Fruit fly (Drosophila melanogaster) whole organism, wandering third instar larva: Measurements from ENCODE around the gene CG13659.

Experiments
- CrebA ChIP-seq: fragments of 200-800 bp; sonication (Bioruptor generic); optimal IDR thresholded peaks from 2 replicates; lab custom pipeline; 2016; ENCODE audit warnings: missing biosample characterization, mild to moderate bottlenecking, missing genetic modification characterization, borderline replicate concordance
- Dfd ChIP-seq: fragments of >200 bp; optimal IDR thresholded peaks from 2 replicates; lab custom pipeline; 2017; ENCODE audit warnings: missing biosample characterization, missing genetic modification characterization
- GATAd ChIP-seq: sonication (Bioruptor generic); optimal IDR thresholded peaks from 2 replicates; lab custom pipeline; 2016; ENCODE audit warnings: missing biosample characterization, missing genetic modification characterization
- Jra ChIP-seq: sonication (Bioruptor generic); optimal IDR thresholded peaks from 2 replicates; lab custom pipeline; 2016; ENCODE audit warnings: missing biosample characterization, missing genetic modification characterization
- dsf ChIP-seq: sonication (Bioruptor generic); optimal IDR thresholded peaks from 2 replicates; lab custom pipeline; 2016; ENCODE audit warnings: missing biosample characterization, missing genetic modification characterization, borderline replicate concordance
- fru ChIP-seq: fragments of 200-800 bp; sonication (Bioruptor generic); optimal IDR thresholded peaks from 3 replicates; lab custom pipeline; 2016; ENCODE audit warnings: missing biosample characterization, mild to moderate bottlenecking, missing genetic modification characterization
- lola ChIP-seq: fragments of >200 bp; optimal IDR thresholded peaks from 2 replicates; lab custom pipeline; 2017; ENCODE audit warnings: missing biosample characterization, missing genetic modification characterization
- usp ChIP-seq: fragments of >200 bp; optimal IDR thresholded peaks from 2 replicates; lab custom pipeline; 2017; ENCODE audit warnings: missing biosample characterization, missing genetic modification characterization

DNA sequence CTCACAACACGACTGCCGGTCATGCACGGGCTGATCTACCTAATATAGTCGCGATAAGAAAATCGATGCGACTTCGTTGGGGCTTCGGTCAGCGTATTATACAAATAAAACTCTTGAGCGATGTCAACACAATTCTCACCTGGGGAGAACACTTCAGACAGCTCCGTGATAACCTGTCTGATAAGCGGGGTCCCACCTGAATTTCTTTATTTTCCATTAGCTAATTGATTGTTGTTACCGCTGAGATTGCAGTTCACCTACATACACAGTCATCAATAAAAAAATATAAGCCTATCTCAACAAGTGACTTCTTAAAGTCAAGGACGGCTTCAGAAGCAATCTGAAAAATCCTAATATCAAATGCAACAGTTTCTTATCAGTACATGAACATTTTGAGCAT is 46.2 kb downstream of the CG13659 start, which contains the start of gene tobi:
- no peak for TF ChIP-seq CrebA (GFP tag; lab: Kevin White, UChicago)
- no peak for TF ChIP-seq Jra (GFP tag; lab: Kevin White, UChicago)
- no peak for TF ChIP-seq GATAd
- TF ChIP-seq Dfd (GFP tag; lab: Kevin White, UChicago) = no peak
- TF ChIP-seq dsf (GFP tag; lab: Kevin White, UChicago) = no peak
- TF ChIP-seq lola (GFP tag; lab: Kevin White, UChicago) = no peak
- no peak for TF ChIP-seq usp (GFP tag; lab: Kevin White, UChicago)
- TF ChIP-seq fru = no peak
